Worm (Caenorhabditis elegans): ENCODE data around the gene oac-5.

ce11 chrV:16258142-16258541, 34.4 kb upstream of the oac-5 start, which contains the start of gene nhr-218:
- TF ChIP-seq klf-2 (GFP tag; conservative IDR thresholded peaks at IDR 0.05) (no peak), flt-1 (GFP tag; IDR thresholded peaks at IDR 0.05) (no peak), T22C8.4 (GFP tag; IDR thresholded peaks at IDR 0.05) (no peak), med-1 (GFP tag; optimal IDR thresholded peaks at IDR 0.05; ENCODE audit: insufficient read depth) (no peak), ztf-23 (GFP tag; IDR thresholded peaks at IDR 0.05) (no peak), cog-1 (tag; optimal IDR thresholded peaks at IDR 0.05) (no peak), ref-1 (GFP tag; conservative IDR thresholded peaks at IDR 0.05) (no peak)
